Worm (Caenorhabditis elegans): ENCODE results near the gene W02G9.3.

DNA sequence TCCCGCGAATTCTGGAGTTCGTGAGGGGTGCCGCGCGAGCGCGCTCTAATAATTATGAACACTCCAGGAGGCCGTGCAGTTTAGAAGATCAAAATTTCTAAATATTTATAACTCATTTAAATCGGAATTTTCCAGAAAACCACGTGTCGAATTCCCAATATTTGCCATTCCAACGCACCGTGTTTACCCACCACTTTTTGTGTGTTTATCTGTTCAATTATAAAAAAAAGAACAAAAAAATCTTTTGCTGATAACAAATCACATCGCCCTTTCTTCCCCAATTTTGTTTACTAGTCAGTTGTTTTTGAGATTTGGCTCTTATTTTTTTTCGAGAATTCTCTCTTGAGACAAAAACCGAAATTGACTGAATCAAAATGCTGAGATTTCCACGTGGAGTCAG lies 16.6 kb upstream of the W02G9.3 start:
- TF ChIP-seq snpc-1.1 (tag; optimal IDR thresholded peaks at IDR 0.05; ENCODE audit: insufficient read depth), result no peak
- TF ChIP-seq hlh-12 (tag; optimal IDR thresholded peaks at IDR 0.05), result no peak
- TF ChIP-seq sdz-38 (tag; optimal IDR thresholded peaks at IDR 0.05), result no peak
- TF ChIP-seq unc-62 (GFP tag; optimal IDR thresholded peaks at IDR 0.05), result no peak
- TF ChIP-seq gei-17 (GFP tag; optimal IDR thresholded peaks at IDR 0.05), result no peak
- no peak for TF ChIP-seq Y53F4B.3 (GFP tag; IDR thresholded peaks at IDR 0.05)
- TF ChIP-seq C06A6.2 (GFP tag; conservative IDR thresholded peaks at IDR 0.05), result no peak
- TF ChIP-seq die-1 (tag; optimal IDR thresholded peaks at IDR 0.05), result no peak
- no peak for TF ChIP-seq F49E8.2 (tag; optimal IDR thresholded peaks at IDR 0.05; ENCODE audit: insufficient read depth)
- TF ChIP-seq K12H6.12 (tag; optimal IDR thresholded peaks at IDR 0.05), result no peak
